Fruit fly (Drosophila melanogaster) S2 (cell line): ENCODE measurements around the gene Aplip1.

ENCODE experiments used
- CG8478 ChIP-seq: fragments of >200 bp; optimal IDR thresholded peaks from 2 replicates; lab custom pipeline; 2018
- CTCF ChIP-seq, 2 experiments: fragments of >200 bp; optimal IDR thresholded peaks; 2 replicates each; lab custom pipeline; 2018

DNA sequence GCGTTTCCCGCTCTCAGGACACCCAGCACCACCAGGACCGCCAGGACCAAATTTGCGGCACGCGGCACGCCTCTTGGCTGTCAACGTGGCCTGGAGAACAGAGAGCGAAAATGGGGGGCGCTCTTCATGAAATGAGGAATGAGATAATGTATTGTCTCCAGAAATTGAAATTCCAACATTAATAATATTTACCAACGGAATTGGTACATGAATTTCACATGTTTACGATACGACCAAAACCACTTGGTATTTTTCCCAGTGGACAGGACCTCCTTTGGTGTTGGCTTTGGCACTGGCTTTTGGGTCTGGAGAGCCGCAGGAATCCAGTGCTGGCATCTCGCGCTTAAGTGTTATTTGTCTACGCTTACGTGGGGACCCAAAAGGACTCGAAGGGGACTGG is 12.7 kb upstream of the Aplip1 start:
- no peak for TF ChIP-seq CTCF (optimal IDR thresholded peaks at IDR 0.05; lab: Kevin White, UChicago)
- no peak for TF ChIP-seq CG8478
